Worm (Caenorhabditis elegans) whole organism, young adult: ENCODE results near the gene F53F4.7.

ENCODE experiments used
- B0019.2 ChIP-seq: fragments of 200-800 bp; sonication (Bioruptor generic); conservative IDR thresholded peaks from 2 replicates; pipeline ENCODE4 v1.3.6; 2022; ENCODE audit warnings: missing genetic modification reagents, missing genetic modification characterization, missing compliant biosample characterization
- B0035.1 ChIP-seq: sonication (generic microtip); optimal IDR thresholded peaks from 2 replicates; lab custom pipeline; 2016; ENCODE audit warnings: missing genetic modification characterization, mild to moderate bottlenecking, missing compliant biosample characterization, missing genotype, missing genetic modification reagents
- B0261.1 ChIP-seq: sonication (generic microtip); optimal IDR thresholded peaks from 2 replicates; lab custom pipeline; 2016; ENCODE audit warnings: mild to moderate bottlenecking, missing genetic modification characterization, moderate library complexity, missing compliant biosample characterization
- C06A6.2 ChIP-seq: fragments of 200-800 bp; sonication (Bioruptor generic); conservative IDR thresholded peaks from 2 replicates; pipeline ENCODE4 v1.3.6; 2022; ENCODE audit warnings: missing genetic modification characterization, missing compliant biosample characterization
- D2030.7 ChIP-seq: fragments of 200-800 bp; sonication (Bioruptor generic); IDR thresholded peaks from 2 replicates; pipeline ENCODE4 v1.3.6; 2022; ENCODE audit warnings: missing genetic modification reagents, missing genetic modification characterization, missing compliant biosample characterization
- F10E7.11 ChIP-seq: sonication (generic microtip); optimal IDR thresholded peaks from 2 replicates; lab custom pipeline; 2017; ENCODE audit warnings: mild to moderate bottlenecking, missing genetic modification characterization, moderate library complexity, missing compliant biosample characterization
- F22D6.2 ChIP-seq: sonication (generic microtip); optimal IDR thresholded peaks from 2 replicates; lab custom pipeline; 2016; ENCODE audit warnings: mild to moderate bottlenecking, missing genetic modification characterization, missing compliant biosample characterization
- F37B4.10 ChIP-seq: fragments of 200-800 bp; sonication (Bioruptor generic); IDR thresholded peaks from 2 replicates; pipeline ENCODE4 v1.3.6; 2022; ENCODE audit warnings: missing genetic modification characterization, missing compliant biosample characterization
- F49E8.2 ChIP-seq: sonication (generic microtip); optimal IDR thresholded peaks from 3 replicates; lab custom pipeline; 2017; ENCODE audit warnings: missing genetic modification characterization, mild to moderate bottlenecking, missing compliant biosample characterization, antibody characterized with exemption, moderate library complexity; ENCODE audit not compliant: insufficient read depth
- F52B5.7 ChIP-seq: sonication (generic microtip); optimal IDR thresholded peaks from 2 replicates; lab custom pipeline; 2016; ENCODE audit warnings: mild to moderate bottlenecking, missing genetic modification characterization, missing compliant biosample characterization
- T26A5.8 ChIP-seq: sonication (generic microtip); optimal IDR thresholded peaks from 2 replicates; lab custom pipeline; 2016; ENCODE audit warnings: missing genetic modification characterization, missing compliant biosample characterization
- Y53F4B.3 ChIP-seq: fragments of 200-800 bp; sonication (Bioruptor generic); IDR thresholded peaks from 2 replicates; pipeline ENCODE4 v1.3.6; 2022; ENCODE audit warnings: missing genetic modification reagents, missing genetic modification characterization, missing compliant biosample characterization
- Y53G8AR.9 ChIP-seq: fragments of 200-800 bp; sonication (Bioruptor generic); conservative IDR thresholded peaks from 2 replicates; pipeline ENCODE4 v1.3.6; 2022; ENCODE audit warnings: missing genetic modification reagents, missing genetic modification characterization, missing compliant biosample characterization
- Y56A3A.18 ChIP-seq: fragments of 200-800 bp; sonication (Bioruptor generic); IDR thresholded peaks from 2 replicates; pipeline ENCODE4 v1.3.6; 2022; ENCODE audit warnings: missing genetic modification reagents, missing genetic modification characterization, missing compliant biosample characterization
- athp-1 ChIP-seq: sonication (generic microtip); optimal IDR thresholded peaks from 2 replicates; lab custom pipeline; 2017; ENCODE audit warnings: mild to moderate bottlenecking, missing genetic modification characterization, missing compliant biosample characterization
- attf-3 ChIP-seq: fragments of 200-800 bp; sonication (Bioruptor generic); conservative IDR thresholded peaks from 2 replicates; pipeline ENCODE4 v1.3.6; 2022; ENCODE audit warnings: missing genetic modification reagents, missing genetic modification characterization, missing compliant biosample characterization
- ceh-100 ChIP-seq: fragments of 200-800 bp; sonication (Bioruptor generic); IDR thresholded peaks from 2 replicates; pipeline ENCODE4 v1.3.6; 2022; ENCODE audit warnings: missing genetic modification reagents, missing genetic modification characterization, missing compliant biosample characterization
- ceh-79 ChIP-seq: sonication (generic microtip); optimal IDR thresholded peaks from 2 replicates; lab custom pipeline; 2017; ENCODE audit warnings: mild to moderate bottlenecking, missing genetic modification characterization, missing compliant biosample characterization
- efl-1 ChIP-seq: fragments of 150-350 bp; optimal IDR thresholded peaks from 2 replicates; lab custom pipeline; 2014; ENCODE audit warnings: missing biosample characterization, missing genetic modification reagents, missing genetic modification characterization
- egl-18 ChIP-seq: fragments of 200-800 bp; sonication (Bioruptor generic); IDR thresholded peaks from 2 replicates; pipeline ENCODE4 v1.3.6; 2022; ENCODE audit warnings: missing genetic modification reagents, missing genetic modification characterization, missing compliant biosample characterization
- egl-44 ChIP-seq: fragments of 200-800 bp; sonication (Bioruptor generic); IDR thresholded peaks from 2 replicates; pipeline ENCODE4 v1.3.6; 2022; ENCODE audit warnings: missing genetic modification reagents, missing genetic modification characterization, missing compliant biosample characterization
- ekl-4 ChIP-seq: fragments of 200-800 bp; sonication (Bioruptor generic); IDR thresholded peaks from 2 replicates; pipeline ENCODE4 v1.3.6; 2022; ENCODE audit warnings: missing genetic modification reagents, missing genetic modification characterization, missing compliant biosample characterization
- hsf-1 ChIP-seq: fragments of 200-800 bp; sonication (Bioruptor generic); IDR thresholded peaks from 2 replicates; pipeline ENCODE4 v1.3.6; 2022; ENCODE audit warnings: missing genetic modification reagents, missing genetic modification characterization, missing compliant biosample characterization
- lag-1 ChIP-seq: fragments of 200-800 bp; sonication (Bioruptor generic); IDR thresholded peaks from 2 replicates; pipeline ENCODE4 v1.3.6; 2022; ENCODE audit warnings: missing genetic modification reagents, missing genetic modification characterization, missing compliant biosample characterization
- let-526 ChIP-seq: fragments of 200-800 bp; sonication (Bioruptor generic); IDR thresholded peaks from 2 replicates; pipeline ENCODE4 v1.3.6; 2022; ENCODE audit warnings: missing genetic modification reagents, missing genetic modification characterization, missing compliant biosample characterization
- let-607 ChIP-seq, 2 experiments: fragments of 200-800 bp in 1 of 2; sonication (Bioruptor generic) in 1 of 2; sonication (generic microtip) in 1 of 2; optimal IDR thresholded peaks; 2 replicates each; lab custom pipeline; 2016 to 2018; ENCODE audit warnings: mild to moderate bottlenecking in 2 of 2, missing compliant biosample characterization in 2 of 2, missing genetic modification characterization in 2 of 2, moderate library complexity in 2 of 2, missing genotype in 1 of 2
- lin-35 ChIP-seq, 3 experiments: fragments of 150-350 bp in 2 of 3; sonication (generic microtip) in 1 of 3; optimal IDR thresholded peaks; 2 replicates each; lab custom pipeline; 2014 to 2018; ENCODE audit warnings: missing biosample characterization in 3 of 3, missing genetic modification characterization in 3 of 3, missing genetic modification reagents in 3 of 3
- lin-40 ChIP-seq: sonication (generic microtip); optimal IDR thresholded peaks from 2 replicates; lab custom pipeline; 2016; ENCODE audit warnings: missing genetic modification characterization, mild to moderate bottlenecking, missing compliant biosample characterization, missing genotype, missing genetic modification reagents
- lin-54 ChIP-seq: fragments of 200-800 bp; sonication (Bioruptor generic); optimal IDR thresholded peaks from 2 replicates; lab custom pipeline; 2018; ENCODE audit warnings: mild to moderate bottlenecking, missing genetic modification characterization, missing compliant biosample characterization
- lsl-1 ChIP-seq: fragments of 200-800 bp; sonication (Bioruptor generic); optimal IDR thresholded peaks from 2 replicates; lab custom pipeline; 2018; ENCODE audit warnings: mild to moderate bottlenecking, missing genetic modification characterization, moderate library complexity, missing compliant biosample characterization
- madf-3 ChIP-seq: fragments of 200-800 bp; sonication (Bioruptor generic); IDR thresholded peaks from 2 replicates; pipeline ENCODE4 v1.3.6; 2022; ENCODE audit warnings: missing genetic modification reagents, missing genetic modification characterization, missing compliant biosample characterization
- madf-6 ChIP-seq: fragments of 200-800 bp; sonication (Bioruptor generic); IDR thresholded peaks from 2 replicates; pipeline ENCODE4 v1.3.6; 2022; ENCODE audit warnings: missing genetic modification reagents, missing genetic modification characterization, missing compliant biosample characterization
- mcd-1 ChIP-seq: fragments of 200-800 bp; sonication (Bioruptor generic); IDR thresholded peaks from 2 replicates; pipeline ENCODE4 v1.3.6; 2022; ENCODE audit warnings: missing genetic modification reagents, missing genetic modification characterization, missing compliant biosample characterization
- nhr-120 ChIP-seq: fragments of 200-800 bp; sonication (Bioruptor generic); IDR thresholded peaks from 2 replicates; pipeline ENCODE4 v1.3.6; 2022; ENCODE audit warnings: missing genetic modification characterization, missing compliant biosample characterization
- nhr-80 ChIP-seq: sonication (generic microtip); optimal IDR thresholded peaks from 2 replicates; lab custom pipeline; 2016; ENCODE audit warnings: missing genetic modification characterization, missing compliant biosample characterization
- nhr-90 ChIP-seq: sonication (generic microtip); optimal IDR thresholded peaks from 2 replicates; lab custom pipeline; 2016; ENCODE audit warnings: missing genotype, mild to moderate bottlenecking, missing genetic modification characterization, missing compliant biosample characterization
- repo-1 ChIP-seq: sonication (generic microtip); optimal IDR thresholded peaks from 2 replicates; lab custom pipeline; 2017; ENCODE audit warnings: mild to moderate bottlenecking, missing genetic modification characterization, missing compliant biosample characterization
- rpc-1 ChIP-seq, 2 experiments: fragments of 150-350 bp in 1 of 2; sonication (generic microtip) in 1 of 2; optimal IDR thresholded peaks; 2 replicates each; lab custom pipeline; 2014 to 2018; ENCODE audit warnings: missing biosample characterization in 1 of 2, missing genetic modification characterization in 1 of 2, missing genetic modification reagents in 1 of 2, missing genotype in 1 of 2
- sea-2 ChIP-seq: fragments of 200-800 bp; sonication (Bioruptor generic); IDR thresholded peaks from 2 replicates; pipeline ENCODE4 v1.3.6; 2022; ENCODE audit warnings: missing genetic modification characterization, missing compliant biosample characterization
- sptf-2 ChIP-seq: fragments of 200-800 bp; sonication (Bioruptor generic); optimal IDR thresholded peaks from 2 replicates; lab custom pipeline; 2018; ENCODE audit warnings: mild to moderate bottlenecking, missing genetic modification characterization, missing compliant biosample characterization
- unc-130 ChIP-seq: sonication (generic microtip); optimal IDR thresholded peaks from 2 replicates; lab custom pipeline; 2016; ENCODE audit warnings: missing genetic modification reagents, missing genetic modification characterization, missing compliant biosample characterization
- unc-62 ChIP-seq: fragments of 150-350 bp; optimal IDR thresholded peaks from 2 replicates; lab custom pipeline; 2014; ENCODE audit warnings: missing biosample characterization, missing genetic modification reagents, missing genetic modification characterization
- xnd-1 ChIP-seq: sonication (generic microtip); optimal IDR thresholded peaks from 2 replicates; lab custom pipeline; 2016; ENCODE audit warnings: missing genotype, missing genetic modification reagents, missing genetic modification characterization, missing compliant biosample characterization
- zfh-2 ChIP-seq: fragments of 200-800 bp; sonication (Bioruptor generic); conservative IDR thresholded peaks from 2 replicates; pipeline ENCODE4 v1.3.6; 2022; ENCODE audit warnings: missing genetic modification reagents, missing genetic modification characterization, missing compliant biosample characterization
- ztf-28 ChIP-seq: fragments of 200-800 bp; sonication (Bioruptor generic); IDR thresholded peaks from 2 replicates; pipeline ENCODE4 v1.3.6; 2022; ENCODE audit warnings: missing genetic modification reagents, missing genetic modification characterization, missing compliant biosample characterization

F53F4.7 gene

ce11 chrV:13658577-13658976 is 44.8 kb upstream of the F53F4.7 start (continued):
- TF ChIP-seq Y56A3A.18 (GFP tag; lab: Robert Waterston, UW) = no peak; the same call in 1 of the 2 replicates
- TF ChIP-seq lin-54 (GFP tag; lab: Kevin White, UChicago) = peak; percentile 66
- peak; percentile 79 to 82 for TF ChIP-seq let-607 (tag; optimal IDR thresholded peaks at IDR 0.05; lab: Kevin White, UChicago)
- peak; percentile 92 for TF ChIP-seq lin-40 (tag; lab: Kevin White, UChicago)
- TF ChIP-seq athp-1 (tag; lab: Kevin White, UChicago) = peak; percentile 48
- TF ChIP-seq zfh-2 (GFP tag; lab: Robert Waterston, UW) = peak; percentile 61; the same call in 1 of the 2 replicates
- no peak for TF ChIP-seq ztf-28 (GFP tag; lab: Robert Waterston, UW)
- TF ChIP-seq nhr-120 = no peak
- TF ChIP-seq xnd-1 (tag; lab: Kevin White, UChicago) = no peak
- TF ChIP-seq B0019.2 = no peak
- 0 out of 2 replicates have a peak, but pooled peaks have one; percentile 61 for TF ChIP-seq egl-44
- TF ChIP-seq rpc-1 (optimal IDR thresholded peaks at IDR 0.05; lab: Kevin White, UChicago) = no peak
- no peak for TF ChIP-seq rpc-1 (tag; optimal IDR thresholded peaks at IDR 0.05; lab: Kevin White, UChicago)
- no peak for TF ChIP-seq madf-3 (GFP tag; lab: Robert Waterston, UW)
- TF ChIP-seq F10E7.11 = no peak
- TF ChIP-seq F49E8.2 (tag; lab: Kevin White, UChicago) = no peak
- TF ChIP-seq C06A6.2 (GFP tag; lab: Robert Waterston, UW) = peak; percentile 87
- TF ChIP-seq Y53F4B.3 (GFP tag; lab: Robert Waterston, UW) = no peak
- no peak for TF ChIP-seq sea-2
- TF ChIP-seq nhr-90 = peak; percentile 75
- peak; percentile 69 for TF ChIP-seq mcd-1 (GFP tag; lab: Robert Waterston, UW)
- TF ChIP-seq lsl-1 = no peak
- no peak for TF ChIP-seq T26A5.8
- TF ChIP-seq ekl-4 (GFP tag; lab: Robert Waterston, UW) = peak; percentile 66
- no peak for TF ChIP-seq unc-130 (GFP tag; lab: Kevin White, UChicago)
- TF ChIP-seq hsf-1 (GFP tag; lab: Robert Waterston, UW) = no peak
- TF ChIP-seq F52B5.7 (tag; lab: Kevin White, UChicago) = peak; percentile 58
- TF ChIP-seq Y53G8AR.9 (GFP tag; lab: Robert Waterston, UW) = peak; percentile 84
- no peak for TF ChIP-seq sptf-2
- TF ChIP-seq let-526 (GFP tag; lab: Robert Waterston, UW) = peak; percentile 94
- peak; percentile 70 for TF ChIP-seq repo-1
- TF ChIP-seq lag-1 = no peak
- peak in 1 of 3 experiments; percentile 64 for TF ChIP-seq lin-35 (GFP tag; optimal IDR thresholded peaks at IDR 0.05; lab: Kevin White, UChicago)
- peak; percentile 88 for TF ChIP-seq nhr-80 (tag; lab: Kevin White, UChicago)
- TF ChIP-seq attf-3 = no peak
- no peak for TF ChIP-seq B0261.1
- no peak for TF ChIP-seq D2030.7 (GFP tag; lab: Robert Waterston, UW)
- no peak for TF ChIP-seq ceh-79 (tag; lab: Kevin White, UChicago)
- TF ChIP-seq B0035.1 (tag; lab: Kevin White, UChicago) = no peak
- peak; percentile 94 for TF ChIP-seq F22D6.2 (tag; lab: Kevin White, UChicago)

- peak; percentile 59 for TF ChIP-seq unc-62 (GFP tag; lab: Kevin White, UChicago)
- no peak for TF ChIP-seq egl-18 (GFP tag; lab: Robert Waterston, UW)
- TF ChIP-seq ceh-100 (GFP tag; lab: Robert Waterston, UW) = no peak
- TF ChIP-seq B0019.2 = 0 out of 2 replicates have a peak, but pooled peaks have one; percentile 12
- TF ChIP-seq lin-35 (GFP tag; optimal IDR thresholded peaks at IDR 0.05; lab: Kevin White, UChicago) = peak in 1 of 3 experiments; percentile 9
- TF ChIP-seq efl-1 (GFP tag; lab: Kevin White, UChicago) = no peak
- no peak for TF ChIP-seq F37B4.10 (GFP tag; lab: Robert Waterston, UW)
- TF ChIP-seq madf-3 (GFP tag; lab: Robert Waterston, UW) = 0 out of 2 replicates have a peak, but pooled peaks have one; percentile 50
- no peak for TF ChIP-seq F52B5.7 (tag; lab: Kevin White, UChicago)
- TF ChIP-seq madf-6 (GFP tag; lab: Robert Waterston, UW) = 0 out of 2 replicates have a peak, but pooled peaks have one; percentile 12
- no peak for TF ChIP-seq nhr-80 (tag; lab: Kevin White, UChicago)
- TF ChIP-seq, all 124 proteins: peak for 5
Measured at ce11 chrV:13657841-13658338, 44.1 kb upstream of the F53F4.7 start.
